Fruit fly (Drosophila melanogaster): Measurements from ENCODE around the gene CG14137.

CG14137 gene

DNA sequence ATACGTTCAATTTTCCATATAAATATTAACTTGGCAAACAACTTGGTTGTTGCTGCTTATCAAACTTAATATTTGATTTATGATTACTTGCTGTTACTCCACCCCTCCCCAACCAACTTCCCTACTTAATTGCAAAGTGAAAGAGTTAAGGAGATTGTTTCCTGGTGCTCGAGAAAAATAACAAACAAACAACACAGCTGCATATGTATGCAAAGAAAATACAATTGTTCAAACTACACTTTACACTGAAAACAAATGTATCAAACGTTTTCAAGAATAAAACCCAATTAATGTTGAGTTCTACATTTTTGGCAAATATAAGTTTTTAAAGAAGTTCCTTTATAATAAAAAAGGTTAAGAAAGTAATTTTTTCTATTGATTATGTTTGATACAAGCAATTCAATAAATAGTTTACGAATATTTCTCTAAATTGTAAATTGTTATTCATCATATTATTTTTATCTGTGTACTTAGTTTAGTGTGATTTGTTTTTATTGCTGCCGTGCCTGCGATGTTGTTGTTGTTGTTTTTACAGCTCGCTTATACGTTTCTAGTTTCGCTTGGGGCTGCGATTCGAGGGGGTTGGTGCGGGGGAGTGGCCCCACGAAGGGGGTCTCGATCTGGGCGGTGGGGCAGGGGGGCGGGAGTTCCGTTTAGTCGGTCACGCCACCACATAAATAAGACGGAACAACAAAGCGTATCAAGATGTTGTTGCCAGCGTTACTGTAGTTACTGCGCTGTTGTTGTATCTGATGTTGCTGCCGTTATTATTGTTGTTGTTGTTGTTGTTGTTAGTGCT lies 44.0 kb downstream of the CG14137 start (continued):
- TF ChIP-seq amos (GFP tag; IDR thresholded peaks at IDR 0.05; ENCODE audit: partially characterized antibody): no peak; the same call in 1 of the 2 replicates
- peak; percentile 46 for TF ChIP-seq CG10654 (GFP tag; optimal IDR thresholded peaks at IDR 0.05)
- TF ChIP-seq CG11504 (tag; optimal IDR thresholded peaks at IDR 0.05): peak; percentile 85
- 0 out of 2 replicates have a peak, but pooled peaks have one; percentile 34 for TF ChIP-seq CG31224 (GFP tag; IDR thresholded peaks at IDR 0.05)
- peak; percentile 46 for TF ChIP-seq trh (GFP tag; optimal IDR thresholded peaks at IDR 0.05)
- no peak for TF ChIP-seq Neu2 (GFP tag; optimal IDR thresholded peaks at IDR 0.05; ENCODE audit: borderline replicate concordance)
- no peak for TF ChIP-seq pzg (GFP tag; optimal IDR thresholded peaks at IDR 0.05)
- peak; percentile 41 for TF ChIP-seq CG33213 (GFP tag; optimal IDR thresholded peaks at IDR 0.05)
- TF ChIP-seq CG17385 (GFP tag; optimal IDR thresholded peaks at IDR 0.05): peak; percentile 69
- TF ChIP-seq CG9797 (GFP tag; optimal IDR thresholded peaks at IDR 0.05): no peak
- TF ChIP-seq CG6272 (GFP tag; IDR thresholded peaks at IDR 0.05): no peak
- TF ChIP-seq Dip2 (GFP tag; IDR thresholded peaks at IDR 0.05): no peak
- no peak for TF ChIP-seq CG7745 (tag; optimal IDR thresholded peaks at IDR 0.05)
- TF ChIP-seq CG6689 (GFP tag; IDR thresholded peaks at IDR 0.05): peak; percentile 46; the same call in 1 of the 2 replicates
- TF ChIP-seq CG11085 (GFP tag; IDR thresholded peaks at IDR 0.05): no peak
- TF ChIP-seq CG9932 (GFP tag; IDR thresholded peaks at IDR 0.05): peak; percentile 57
- peak; percentile 84 for TF ChIP-seq CG9727 (GFP tag; optimal IDR thresholded peaks at IDR 0.05)
- peak; percentile 82 for TF ChIP-seq CG15269 (tag; optimal IDR thresholded peaks at IDR 0.05)
- TF ChIP-seq ftz-f1 (GFP tag; optimal IDR thresholded peaks at IDR 0.05): no peak
- no peak for TF ChIP-seq eyg (GFP tag; optimal IDR thresholded peaks at IDR 0.05)
- TF ChIP-seq CG7556 (GFP tag; optimal IDR thresholded peaks at IDR 0.05): peak; percentile 84
- TF ChIP-seq Hr51 (GFP tag; optimal IDR thresholded peaks at IDR 0.05): peak in 1 of 2 experiments; percentile 87
- TF ChIP-seq YL-1 (GFP tag; optimal IDR thresholded peaks at IDR 0.05): no peak
- TF ChIP-seq Hmx (GFP tag; optimal IDR thresholded peaks at IDR 0.05): no peak
- no peak for TF ChIP-seq Doc3 (GFP tag; IDR thresholded peaks at IDR 0.05; ENCODE audit: partially characterized antibody)
- peak; percentile 48 for TF ChIP-seq CG5180 (GFP tag; optimal IDR thresholded peaks at IDR 0.05)
- TF ChIP-seq zfh1 (GFP tag; IDR thresholded peaks at IDR 0.05): peak; percentile 33; the same call in 1 of the 3 replicates
- no peak for TF ChIP-seq CG6654 (GFP tag; optimal IDR thresholded peaks at IDR 0.05)
- peak in 1 of 2 experiments; percentile 58 for TF ChIP-seq eve (GFP tag; optimal IDR thresholded peaks at IDR 0.05)
- no peak for TF ChIP-seq MESR4 (GFP tag; optimal IDR thresholded peaks at IDR 0.05)
- TF ChIP-seq Hr3 (GFP tag; optimal IDR thresholded peaks at IDR 0.05): peak; percentile 67
- TF ChIP-seq HHEX (GFP tag; optimal IDR thresholded peaks at IDR 0.05): peak; percentile 64
- TF ChIP-seq en (GFP tag; optimal IDR thresholded peaks at IDR 0.05): peak; percentile 24
- TF ChIP-seq CG2712 (tag; optimal IDR thresholded peaks at IDR 0.05): peak; percentile 90
- TF ChIP-seq CG1647 (GFP tag; optimal IDR thresholded peaks at IDR 0.05): peak; percentile 15
- TF ChIP-seq hbn (GFP tag; IDR thresholded peaks at IDR 0.05; ENCODE audit: partially characterized antibody): peak; percentile 25; the same call in 1 of the 2 replicates
- TF ChIP-seq Pdp1 (GFP tag; optimal IDR thresholded peaks at IDR 0.05): peak in 1 of 2 experiments; percentile 59
- TF ChIP-seq CHES-1-like (GFP tag; optimal IDR thresholded peaks at IDR 0.05): peak; percentile 61
- peak; percentile 34 for TF ChIP-seq Jarid2 (GFP tag; optimal IDR thresholded peaks at IDR 0.05)
- no peak for TF ChIP-seq crc (GFP tag; optimal IDR thresholded peaks at IDR 0.05)
- peak; percentile 46 for TF ChIP-seq gro (GFP tag; optimal IDR thresholded peaks at IDR 0.05)
- no peak for TF ChIP-seq insv (GFP tag; optimal IDR thresholded peaks at IDR 0.05)
- TF ChIP-seq Deaf1 (tag; optimal IDR thresholded peaks at IDR 0.05): peak; percentile 66
- peak; percentile 31; the same call in 1 of the 2 replicates for TF ChIP-seq ro (GFP tag; IDR thresholded peaks at IDR 0.05)
- no peak for TF ChIP-seq sc (optimal IDR thresholded peaks at IDR 0.05)
- peak; percentile 71 for TF ChIP-seq sc (GFP tag; optimal IDR thresholded peaks at IDR 0.05)
- no peak for TF ChIP-seq CG10959 (GFP tag; IDR thresholded peaks at IDR 0.05)
- peak; percentile 59; the same call in 1 of the 2 replicates for TF ChIP-seq CG3847 (GFP tag; IDR thresholded peaks at IDR 0.05)

All from whole organism, embryonic.